Worm (Caenorhabditis elegans): Measurements from ENCODE around the gene fbxa-138.

DNA sequence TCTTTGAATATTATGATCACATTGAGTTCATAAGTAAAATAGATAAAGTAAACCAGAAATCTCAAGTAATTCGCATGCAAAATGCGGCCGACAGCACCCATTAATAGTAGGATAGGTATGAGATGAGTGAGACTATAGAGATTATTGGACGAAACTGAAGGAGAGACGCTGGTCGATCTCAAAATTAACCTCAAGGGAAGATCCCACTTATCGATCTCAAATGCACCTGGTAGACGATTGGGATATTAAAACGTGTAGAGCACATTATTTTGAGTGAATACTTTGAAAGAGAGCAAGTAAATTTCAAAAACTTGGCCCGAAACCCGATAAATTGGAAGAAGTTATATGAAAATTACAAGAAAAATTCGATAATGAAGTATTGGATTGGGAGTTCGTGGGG, 38.4 kb downstream of the fbxa-138 start, which contains the start of gene Y82E9BL.6:
- no peak for TF ChIP-seq him-1 (tag; optimal IDR thresholded peaks at IDR 0.05)
- TF ChIP-seq W03F9.2 (tag; optimal IDR thresholded peaks at IDR 0.05), result no peak
- no peak for TF ChIP-seq dao-5 (tag; optimal IDR thresholded peaks at IDR 0.05)
